Worm (Caenorhabditis elegans): ENCODE results near the gene C18B10.6.

- TF ChIP-seq ztf-29 (GFP tag; IDR thresholded peaks at IDR 0.05) (no peak), flt-1 (GFP tag; IDR thresholded peaks at IDR 0.05) (no peak), cog-1 (tag; optimal IDR thresholded peaks at IDR 0.05) (no peak), med-1 (GFP tag; optimal IDR thresholded peaks at IDR 0.05; ENCODE audit: insufficient read depth) (no peak)
Measured at ce11 chrV:7449303-7449827, 31.5 kb downstream of the C18B10.6 start, which contains the start of gene try-12.

All from whole organism, midembryonic.